Worm (Caenorhabditis elegans) whole organism, L1 larva: ENCODE data around the gene ZK470.6.
"Not testable (repeated sequence)": the region's sequence is repeated elsewhere in the genome, so short reads cannot be mapped to it uniquely, and the experiment has no call there.

Experiments
- F16B12.6 ChIP-seq: fragments of 150-350 bp; optimal IDR thresholded peaks from 2 replicates; lab custom pipeline; 2014; ENCODE audit warnings: missing biosample characterization, missing genetic modification characterization
- Y116A8C.19 ChIP-seq: sonication (generic microtip); optimal IDR thresholded peaks from 2 replicates; lab custom pipeline; 2016; ENCODE audit warnings: missing compliant biosample characterization, missing genetic modification characterization, borderline replicate concordance
- aha-1 ChIP-seq: fragments of 150-350 bp; optimal IDR thresholded peaks from 2 replicates; lab custom pipeline; 2014; ENCODE audit warnings: missing biosample characterization, missing genetic modification characterization
- ama-1 ChIP-seq: fragments of 150-350 bp; optimal IDR thresholded peaks from 2 replicates; lab custom pipeline; 2014
- blmp-1 ChIP-seq: fragments of 150-350 bp; optimal IDR thresholded peaks from 2 replicates; lab custom pipeline; 2014; ENCODE audit warnings: missing biosample characterization, missing genetic modification characterization
- ceh-63 ChIP-seq: fragments of 200-800 bp; sonication (Bioruptor generic); optimal IDR thresholded peaks from 2 replicates; lab custom pipeline; 2018; ENCODE audit warnings: mild to moderate bottlenecking, missing genetic modification characterization, missing compliant biosample characterization
- ceh-8 ChIP-seq: fragments of 200-800 bp; sonication (Bioruptor generic); optimal IDR thresholded peaks from 2 replicates; lab custom pipeline; 2018; ENCODE audit warnings: mild to moderate bottlenecking, missing genetic modification characterization, moderate library complexity, missing compliant biosample characterization
- ceh-88 ChIP-seq: fragments of 200-800 bp; sonication (Bioruptor generic); IDR thresholded peaks from 2 replicates; pipeline ENCODE4 v1.3.6; 2022; ENCODE audit warnings: missing genetic modification characterization, missing compliant biosample characterization
- dsc-1 ChIP-seq: sonication (generic microtip); optimal IDR thresholded peaks from 2 replicates; lab custom pipeline; 2016; ENCODE audit warnings: mild to moderate bottlenecking, missing genetic modification characterization, missing compliant biosample characterization
- efl-3 ChIP-seq: fragments of 200-800 bp; sonication (Bioruptor generic); optimal IDR thresholded peaks from 2 replicates; lab custom pipeline; 2018; ENCODE audit warnings: mild to moderate bottlenecking, missing genetic modification characterization, missing compliant biosample characterization
- egl-13 ChIP-seq: sonication (generic microtip); optimal IDR thresholded peaks from 2 replicates; lab custom pipeline; 2016; ENCODE audit warnings: missing genotype, missing genetic modification reagents, missing genetic modification characterization, missing compliant biosample characterization
- elt-3 ChIP-seq, 6 experiments: fragments of 150-350 bp in 1 of 6; sonication (generic microtip); optimal IDR thresholded peaks; 2 replicates each; lab custom pipeline; 2017 to 2018; ENCODE audit warnings: missing biosample characterization in 6 of 6, missing genetic modification characterization in 6 of 6, inconsistent platforms in 1 of 6
- hlh-17 ChIP-seq: fragments of 200-800 bp; sonication (Bioruptor generic); optimal IDR thresholded peaks from 2 replicates; lab custom pipeline; 2018; ENCODE audit warnings: missing genetic modification characterization, mild to moderate bottlenecking, missing compliant biosample characterization, moderate library complexity, borderline replicate concordance
- hpl-2 ChIP-seq: fragments of 150-350 bp; optimal IDR thresholded peaks from 2 replicates; lab custom pipeline; 2014; ENCODE audit warnings: missing biosample characterization, missing genetic modification reagents, missing genetic modification characterization
- irx-1 ChIP-seq: sonication (generic microtip); optimal IDR thresholded peaks from 2 replicates; lab custom pipeline; 2016; ENCODE audit warnings: missing genetic modification characterization, missing compliant biosample characterization
- isw-1 ChIP-seq: fragments of 200-800 bp; sonication (Bioruptor generic); IDR thresholded peaks from 2 replicates; pipeline ENCODE4 v1.3.6; 2022; ENCODE audit warnings: missing genetic modification characterization, missing compliant biosample characterization
- jun-1 ChIP-seq: fragments of 150-350 bp; optimal IDR thresholded peaks from 2 replicates; lab custom pipeline; 2014; ENCODE audit warnings: missing biosample characterization, missing genetic modification reagents, missing genetic modification characterization
- lin-13 ChIP-seq: fragments of 150-350 bp; optimal IDR thresholded peaks from 2 replicates; lab custom pipeline; 2014; ENCODE audit warnings: missing biosample characterization, missing genetic modification reagents, missing genetic modification characterization
- lin-15B ChIP-seq: fragments of 150-350 bp; sonication (generic microtip); optimal IDR thresholded peaks from 3 replicates; lab custom pipeline; 2014; ENCODE audit warnings: missing biosample characterization, missing genetic modification characterization
- lin-35 ChIP-seq, 2 experiments: fragments of 150-350 bp; optimal IDR thresholded peaks; 2 replicates each; lab custom pipeline; 2014; ENCODE audit warnings: missing biosample characterization in 2 of 2, missing genetic modification characterization in 2 of 2, missing genetic modification reagents in 2 of 2
- lin-39 ChIP-seq: fragments of 150-350 bp; optimal IDR thresholded peaks from 2 replicates; lab custom pipeline; 2014; ENCODE audit warnings: missing biosample characterization, missing genetic modification reagents, missing genetic modification characterization
- lir-3 ChIP-seq: sonication (generic microtip); optimal IDR thresholded peaks from 2 replicates; lab custom pipeline; 2016; ENCODE audit warnings: mild to moderate bottlenecking, missing genetic modification characterization, moderate library complexity, missing compliant biosample characterization; ENCODE audit not compliant: poor library complexity
- lsy-2 ChIP-seq, 2 experiments: fragments of 150-350 bp; optimal IDR thresholded peaks; 2 replicates each; lab custom pipeline; 2014; ENCODE audit warnings: missing biosample characterization in 2 of 2, missing genetic modification characterization in 2 of 2
- mab-9 ChIP-seq: fragments of 200-800 bp; sonication (Bioruptor generic); IDR thresholded peaks from 2 replicates; pipeline ENCODE4 v1.3.6; 2022; ENCODE audit warnings: missing genetic modification reagents, missing genetic modification characterization, missing compliant biosample characterization
- mef-2 ChIP-seq: fragments of 150-350 bp; optimal IDR thresholded peaks from 2 replicates; lab custom pipeline; 2014; ENCODE audit warnings: missing biosample characterization, missing genetic modification characterization
- mep-1 ChIP-seq: fragments of 150-350 bp; optimal IDR thresholded peaks from 2 replicates; lab custom pipeline; 2014; ENCODE audit warnings: missing biosample characterization, missing genetic modification characterization
- nhr-11 ChIP-seq: fragments of 150-350 bp; optimal IDR thresholded peaks from 2 replicates; lab custom pipeline; 2014; ENCODE audit warnings: missing biosample characterization, missing genetic modification characterization
- nhr-28 ChIP-seq: fragments of 150-350 bp; optimal IDR thresholded peaks from 2 replicates; lab custom pipeline; 2014; ENCODE audit warnings: missing biosample characterization, missing genetic modification characterization
- nhr-71 ChIP-seq: sonication (generic microtip); optimal IDR thresholded peaks from 2 replicates; lab custom pipeline; 2016; ENCODE audit warnings: mild to moderate bottlenecking, missing genetic modification characterization, moderate library complexity, missing compliant biosample characterization
- nhr-77 ChIP-seq: fragments of 150-350 bp; optimal IDR thresholded peaks from 2 replicates; lab custom pipeline; 2014; ENCODE audit warnings: missing biosample characterization, missing genetic modification characterization
- pag-3 ChIP-seq: sonication (generic microtip); optimal IDR thresholded peaks from 2 replicates; lab custom pipeline; 2017; ENCODE audit warnings: missing genetic modification characterization, mild to moderate bottlenecking, missing compliant biosample characterization, antibody characterized with exemption, borderline replicate concordance; ENCODE audit not compliant: insufficient read depth
- pqm-1 ChIP-seq: sonication (generic microtip); optimal IDR thresholded peaks from 3 replicates; lab custom pipeline; 2017; ENCODE audit warnings: missing biosample characterization, missing genetic modification characterization
- rnt-1 ChIP-seq: sonication (generic microtip); optimal IDR thresholded peaks from 2 replicates; lab custom pipeline; 2016; ENCODE audit warnings: mild to moderate bottlenecking, missing genetic modification characterization, moderate library complexity, missing compliant biosample characterization
- skn-1 ChIP-seq: fragments of 150-350 bp; optimal IDR thresholded peaks from 2 replicates; lab custom pipeline; 2014; ENCODE audit warnings: missing biosample characterization, missing genetic modification characterization
- sox-4 ChIP-seq: sonication (generic microtip); optimal IDR thresholded peaks from 2 replicates; lab custom pipeline; 2016; ENCODE audit warnings: missing genetic modification characterization, missing compliant biosample characterization
- sptf-1 ChIP-seq: fragments of 150-350 bp; optimal IDR thresholded peaks from 2 replicates; lab custom pipeline; 2014; ENCODE audit warnings: missing biosample characterization, missing genetic modification characterization
- tbx-2 ChIP-seq: sonication (generic microtip); optimal IDR thresholded peaks from 2 replicates; lab custom pipeline; 2016; ENCODE audit warnings: missing genetic modification characterization, missing compliant biosample characterization
- unc-130 ChIP-seq: fragments of 150-350 bp; optimal IDR thresholded peaks from 2 replicates; lab custom pipeline; 2017; ENCODE audit warnings: missing biosample characterization, missing genetic modification characterization, inconsistent platforms
- unc-30 ChIP-seq: sonication (generic microtip); optimal IDR thresholded peaks from 2 replicates; lab custom pipeline; 2017; ENCODE audit warnings: missing biosample characterization, missing genetic modification characterization
- unc-86 ChIP-seq: sonication (generic microtip); optimal IDR thresholded peaks from 2 replicates; lab custom pipeline; 2016; ENCODE audit warnings: missing genetic modification characterization, missing compliant biosample characterization
- unc-98 ChIP-seq: fragments of 200-800 bp; sonication (Bioruptor generic); IDR thresholded peaks from 2 replicates; pipeline ENCODE4 v1.3.6; 2022; ENCODE audit warnings: missing genetic modification characterization, missing compliant biosample characterization
- vab-15 ChIP-seq: sonication (generic microtip); optimal IDR thresholded peaks from 2 replicates; lab custom pipeline; 2017; ENCODE audit warnings: missing genotype, mild to moderate bottlenecking, missing genetic modification characterization, missing compliant biosample characterization
- zip-4 ChIP-seq: fragments of 200-800 bp; sonication (Bioruptor generic); optimal IDR thresholded peaks from 2 replicates; lab custom pipeline; 2018; ENCODE audit warnings: mild to moderate bottlenecking, missing genetic modification characterization, moderate library complexity, missing compliant biosample characterization

ZK470.6 gene

ce11 chrX:4208495-4208894 lies 31.2 kb upstream of the ZK470.6 start (continued):
- no peak for TF ChIP-seq mep-1
- TF ChIP-seq jun-1 (tag; lab: Kevin White, UChicago), result peak; percentile 74
- no peak for TF ChIP-seq unc-86 (tag; lab: Kevin White, UChicago)
- TF ChIP-seq irx-1, result no peak
- no peak for TF ChIP-seq pag-3 (tag; lab: Kevin White, UChicago)
- TF ChIP-seq sox-4 (tag; lab: Kevin White, UChicago), result no peak
- TF ChIP-seq efl-3 (GFP tag; lab: Kevin White, UChicago), result no peak
- no peak for TF ChIP-seq nhr-71 (tag; lab: Kevin White, UChicago)
- TF ChIP-seq elt-3 (tag; optimal IDR thresholded peaks at IDR 0.05; lab: Kevin White, UChicago), result peak in 2 of 6 experiments; percentile 47 to 52
- no peak for TF ChIP-seq aha-1
- peak; percentile 8 for TF ChIP-seq zip-4 (GFP tag; lab: Kevin White, UChicago)
- TF ChIP-seq unc-30 (tag; lab: Kevin White, UChicago), result no peak
- no peak for TF ChIP-seq mef-2 (tag; lab: Kevin White, UChicago)
- TF ChIP-seq unc-98 (GFP tag; lab: Robert Waterston, UW), result no peak
- no peak for TF ChIP-seq rnt-1 (tag; lab: Kevin White, UChicago)
- TF ChIP-seq lin-15B, result no peak
- TF ChIP-seq hlh-17 (GFP tag; lab: Kevin White, UChicago), result no peak
- TF ChIP-seq ama-1 (lab: Kevin White, UChicago), result no peak
- no peak for TF ChIP-seq F16B12.6
- no peak for TF ChIP-seq mab-9 (GFP tag; lab: Robert Waterston, UW)
- no peak for TF ChIP-seq blmp-1 (tag; lab: Kevin White, UChicago)
- TF ChIP-seq nhr-28 (tag; lab: Kevin White, UChicago), result no peak
- no peak for TF ChIP-seq ceh-8 (GFP tag; lab: Kevin White, UChicago)
- TF ChIP-seq lsy-2 (tag; optimal IDR thresholded peaks at IDR 0.05; lab: Kevin White, UChicago), result peak in 1 of 2 experiments; percentile 17
- TF ChIP-seq isw-1, result no peak
- no peak for TF ChIP-seq ceh-88 (GFP tag; lab: Robert Waterston, UW)
- TF ChIP-seq egl-13 (tag; lab: Kevin White, UChicago), result no peak
- no peak for TF ChIP-seq lin-39 (tag; lab: Kevin White, UChicago)
- TF ChIP-seq ceh-63 (GFP tag; lab: Kevin White, UChicago), result no peak
- TF ChIP-seq nhr-77 (tag; lab: Kevin White, UChicago), result no peak
- peak in 1 of 2 experiments; percentile 75 for TF ChIP-seq lin-35 (GFP tag; optimal IDR thresholded peaks at IDR 0.05; lab: Kevin White, UChicago)
- no peak for TF ChIP-seq lin-13 (GFP tag; lab: Kevin White, UChicago)
- no peak for TF ChIP-seq nhr-11 (tag; lab: Kevin White, UChicago)
- TF ChIP-seq unc-130 (tag; lab: Kevin White, UChicago), result no peak
- TF ChIP-seq Y116A8C.19, result no peak
- TF ChIP-seq tbx-2 (tag; lab: Kevin White, UChicago), result no peak
- peak; percentile 22 for TF ChIP-seq lir-3 (tag; lab: Kevin White, UChicago)
- TF ChIP-seq pqm-1 (tag; lab: Kevin White, UChicago), result no peak
- TF ChIP-seq sptf-1 (tag; lab: Kevin White, UChicago), result no peak
- no peak for TF ChIP-seq dsc-1 (tag; lab: Kevin White, UChicago)
- peak; percentile 27 for TF ChIP-seq skn-1 (tag; lab: Kevin White, UChicago)

- TF ChIP-seq hpl-2 (GFP tag; lab: Kevin White, UChicago); vab-15 (tag; lab: Kevin White, UChicago); hlh-17 (GFP tag; lab: Kevin White, UChicago): not testable (repeated sequence)
- TF ChIP-seq, all 84 proteins: peak for 0; not testable (repeated sequence) for 84
Observed at ce11 chrX:4207385-4207784, 30.1 kb upstream of the ZK470.6 start, which contains the start of gene F20B6.9. Gene F20B6.9, minus strand, starts transcription at chrX:4207485.
